Worm (Caenorhabditis elegans) whole organism, L4 larva: Measurements from ENCODE around the gene str-85.
A peak's percentile ranks its signal among the peaks of the same experiment; 100 is the strongest.

ENCODE experiments used
- F26F4.8 ChIP-seq: fragments of 200-800 bp; sonication (Bioruptor generic); conservative IDR thresholded peaks from 2 replicates; pipeline ENCODE4 v1.3.6; 2022; ENCODE audit warnings: missing genetic modification characterization, missing compliant biosample characterization
- F44E2.7 ChIP-seq: fragments of 200-800 bp; sonication (Bioruptor generic); IDR thresholded peaks from 2 replicates; pipeline ENCODE4 v2.1.2; 2022; ENCODE audit warnings: missing genetic modification characterization, missing compliant biosample characterization
- F49E8.2 ChIP-seq: sonication (generic microtip); optimal IDR thresholded peaks from 2 replicates; lab custom pipeline; 2016; ENCODE audit warnings: missing compliant biosample characterization, mild to moderate bottlenecking, missing genetic modification characterization, borderline replicate concordance
- Y105C5A.15 ChIP-seq: fragments of 200-800 bp; sonication (Bioruptor generic); IDR thresholded peaks from 2 replicates; pipeline ENCODE4 v1.3.6; 2022; ENCODE audit warnings: missing genetic modification characterization, missing compliant biosample characterization
- Y48G9A.11 ChIP-seq: fragments of 200-800 bp; sonication (Bioruptor generic); IDR thresholded peaks from 2 replicates; pipeline ENCODE4 v1.3.6; 2022; ENCODE audit warnings: missing genetic modification reagents, missing genetic modification characterization, missing compliant biosample characterization
- Y75B8A.6 ChIP-seq: fragments of 200-800 bp; sonication (Bioruptor generic); IDR thresholded peaks from 2 replicates; pipeline ENCODE4 v1.3.6; 2022; ENCODE audit warnings: missing genetic modification reagents, missing genetic modification characterization, missing compliant biosample characterization
- ZK546.5 ChIP-seq, 2 experiments: sonication (generic microtip); optimal IDR thresholded peaks; 2 replicates each; lab custom pipeline; 2017; ENCODE audit warnings: missing biosample characterization in 2 of 2, missing genetic modification characterization in 2 of 2
- aly-2 ChIP-seq: sonication (generic microtip); optimal IDR thresholded peaks from 2 replicates; lab custom pipeline; 2018; ENCODE audit warnings: missing biosample characterization, missing genetic modification characterization
- ceh-32 ChIP-seq: sonication (generic microtip); optimal IDR thresholded peaks from 2 replicates; lab custom pipeline; 2016; ENCODE audit warnings: mild to moderate bottlenecking, missing genetic modification characterization, missing compliant biosample characterization; ENCODE audit not compliant: poor library complexity
- ceh-44 ChIP-seq: fragments of 200-800 bp; sonication (Bioruptor generic); IDR thresholded peaks from 2 replicates; pipeline ENCODE4 v1.3.6; 2022; ENCODE audit warnings: missing genetic modification reagents, missing genetic modification characterization, missing compliant biosample characterization
- ceh-62 ChIP-seq: sonication (generic microtip); optimal IDR thresholded peaks from 2 replicates; lab custom pipeline; 2017; ENCODE audit warnings: missing biosample characterization, missing genetic modification characterization
- ces-1 ChIP-seq: fragments of 150-350 bp; sonication (generic microtip); optimal IDR thresholded peaks from 4 replicates; lab custom pipeline; 2014; ENCODE audit warnings: missing biosample characterization, missing genetic modification reagents, missing genetic modification characterization
- ctbp-1 ChIP-seq: fragments of 200-800 bp; sonication (Bioruptor generic); IDR thresholded peaks from 2 replicates; pipeline ENCODE4 v1.3.6; 2022; ENCODE audit warnings: missing genetic modification reagents, missing genetic modification characterization, missing compliant biosample characterization
- daf-16 ChIP-seq, 3 experiments: sonication (generic microtip); optimal IDR thresholded peaks; 2 replicates each; lab custom pipeline; 2016 to 2017; ENCODE audit warnings: missing genetic modification characterization in 3 of 3, missing genetic modification reagents in 3 of 3, mild to moderate bottlenecking in 2 of 3, missing compliant biosample characterization in 2 of 3, missing biosample characterization in 1 of 3, moderate library complexity in 1 of 3
- daf-19 ChIP-seq: fragments of 200-800 bp; sonication (Bioruptor generic); conservative IDR thresholded peaks from 2 replicates; pipeline ENCODE4 v1.3.6; 2022; ENCODE audit warnings: missing genetic modification characterization, missing compliant biosample characterization
- dmd-6 ChIP-seq: fragments of 200-800 bp; sonication (Bioruptor generic); IDR thresholded peaks from 2 replicates; pipeline ENCODE4 v1.3.6; 2022; ENCODE audit warnings: missing genetic modification reagents, missing genetic modification characterization, missing compliant biosample characterization
- dpl-1 ChIP-seq: fragments of 150-350 bp; optimal IDR thresholded peaks from 2 replicates; lab custom pipeline; 2014; ENCODE audit warnings: missing biosample characterization, missing genetic modification reagents, missing genetic modification characterization
- duxl-1 ChIP-seq: sonication (generic microtip); optimal IDR thresholded peaks from 2 replicates; lab custom pipeline; 2016; ENCODE audit warnings: mild to moderate bottlenecking, missing genetic modification characterization, moderate library complexity, missing compliant biosample characterization; ENCODE audit not compliant: poor library complexity
- dve-1 ChIP-seq: sonication (generic microtip); optimal IDR thresholded peaks from 2 replicates; lab custom pipeline; 2017; ENCODE audit warnings: antibody characterized with exemption, mild to moderate bottlenecking, missing genetic modification characterization, missing compliant biosample characterization; ENCODE audit not compliant: insufficient read depth
- egl-43 ChIP-seq: fragments of 200-800 bp; sonication (Bioruptor generic); IDR thresholded peaks from 2 replicates; pipeline ENCODE4 v1.3.6; 2022; ENCODE audit warnings: missing genetic modification reagents, missing genetic modification characterization, missing compliant biosample characterization
- fos-1 ChIP-seq: fragments of 150-350 bp; optimal IDR thresholded peaks from 2 replicates; lab custom pipeline; 2014; ENCODE audit warnings: missing biosample characterization, missing genetic modification characterization
- hlh-11 ChIP-seq: fragments of 200-800 bp; sonication (Bioruptor generic); optimal IDR thresholded peaks from 2 replicates; lab custom pipeline; 2018; ENCODE audit warnings: mild to moderate bottlenecking, missing genetic modification characterization, missing compliant biosample characterization
- jun-1 ChIP-seq: fragments of 150-350 bp; optimal IDR thresholded peaks from 2 replicates; lab custom pipeline; 2014; ENCODE audit warnings: missing biosample characterization, missing genetic modification reagents, missing genetic modification characterization
- lin-15B ChIP-seq: fragments of 150-350 bp; sonication (generic microtip); optimal IDR thresholded peaks from 3 replicates; lab custom pipeline; 2014; ENCODE audit warnings: missing biosample characterization, missing genetic modification characterization
- lin-29 ChIP-seq: fragments of 200-800 bp; sonication (Bioruptor generic); IDR thresholded peaks from 2 replicates; pipeline ENCODE4 v1.3.6; 2022; ENCODE audit warnings: missing genetic modification reagents, missing genetic modification characterization, missing compliant biosample characterization
- lin-38 ChIP-seq: fragments of 200-800 bp; sonication (Bioruptor generic); IDR thresholded peaks from 2 replicates; pipeline ENCODE4 v1.3.6; 2022; ENCODE audit warnings: missing genetic modification reagents, missing genetic modification characterization, missing compliant biosample characterization
- madf-5 ChIP-seq, 2 experiments: fragments of 200-800 bp; sonication (Bioruptor generic); IDR thresholded peaks; 2 replicates each; pipeline ENCODE4 v1.3.6; 2022; ENCODE audit warnings: missing compliant biosample characterization in 2 of 2, missing genetic modification characterization in 2 of 2
- madf-9 ChIP-seq: fragments of 200-800 bp; sonication (Bioruptor generic); conservative IDR thresholded peaks from 2 replicates; pipeline ENCODE4 v1.3.6; 2022; ENCODE audit warnings: missing genetic modification reagents, missing genetic modification characterization, missing compliant biosample characterization
- mdl-1 ChIP-seq, 2 experiments: fragments of 150-350 bp in 1 of 2; sonication (generic microtip) in 1 of 2; optimal IDR thresholded peaks; 2 replicates each; lab custom pipeline; 2014 to 2017; ENCODE audit warnings: missing biosample characterization in 2 of 2, missing genetic modification characterization in 2 of 2
- mep-1 ChIP-seq: fragments of 150-350 bp; sonication (generic microtip); optimal IDR thresholded peaks from 3 replicates; lab custom pipeline; 2014; ENCODE audit warnings: missing biosample characterization, missing genetic modification characterization
- mes-2 ChIP-seq: sonication (generic microtip); optimal IDR thresholded peaks from 2 replicates; lab custom pipeline; 2016; ENCODE audit warnings: missing genotype, mild to moderate bottlenecking, missing genetic modification characterization, missing compliant biosample characterization; ENCODE audit not compliant: poor library complexity, severe bottlenecking
- nhr-102 ChIP-seq: sonication (generic microtip); optimal IDR thresholded peaks from 2 replicates; lab custom pipeline; 2016; ENCODE audit warnings: mild to moderate bottlenecking, missing genetic modification characterization, moderate library complexity, missing compliant biosample characterization
- nhr-25 ChIP-seq: sonication (generic microtip); optimal IDR thresholded peaks from 2 replicates; lab custom pipeline; 2017; ENCODE audit warnings: missing genetic modification characterization, mild to moderate bottlenecking, missing compliant biosample characterization, antibody characterized with exemption, moderate library complexity, borderline replicate concordance; ENCODE audit not compliant: insufficient read depth
- nhr-28 ChIP-seq: fragments of 150-350 bp; optimal IDR thresholded peaks from 2 replicates; lab custom pipeline; 2014; ENCODE audit warnings: missing biosample characterization, missing genetic modification characterization
- nhr-42 ChIP-seq: fragments of 200-800 bp; sonication (Bioruptor generic); IDR thresholded peaks from 2 replicates; pipeline ENCODE4 v1.3.6; 2022; ENCODE audit warnings: missing genetic modification characterization, missing compliant biosample characterization
- nhr-77 ChIP-seq: fragments of 150-350 bp; optimal IDR thresholded peaks from 2 replicates; lab custom pipeline; 2014; ENCODE audit warnings: missing biosample characterization, missing genetic modification characterization
- php-3 ChIP-seq: fragments of 200-800 bp; sonication (Bioruptor generic); IDR thresholded peaks from 2 replicates; pipeline ENCODE4 v1.3.6; 2022; ENCODE audit warnings: missing genetic modification reagents, missing genetic modification characterization, missing compliant biosample characterization
- pqm-1 ChIP-seq: sonication (generic microtip); optimal IDR thresholded peaks from 2 replicates; lab custom pipeline; 2017; ENCODE audit warnings: missing biosample characterization, missing genetic modification characterization
- rbr-2 ChIP-seq: sonication (generic microtip); optimal IDR thresholded peaks from 2 replicates; lab custom pipeline; 2016; ENCODE audit warnings: missing genotype, missing genetic modification characterization, missing compliant biosample characterization
- snpc-4 ChIP-seq: fragments of 150-350 bp; optimal IDR thresholded peaks from 2 replicates; lab custom pipeline; 2014; ENCODE audit warnings: missing biosample characterization, missing genetic modification characterization
- spr-1 ChIP-seq: sonication (generic microtip); optimal IDR thresholded peaks from 2 replicates; lab custom pipeline; 2016; ENCODE audit warnings: mild to moderate bottlenecking, missing genetic modification characterization, missing compliant biosample characterization
- spr-3 ChIP-seq: fragments of 200-800 bp; sonication (Bioruptor generic); optimal IDR thresholded peaks from 2 replicates; lab custom pipeline; 2018; ENCODE audit warnings: mild to moderate bottlenecking, missing genetic modification characterization, missing compliant biosample characterization
- tra-1 ChIP-seq: fragments of 200-800 bp; sonication (Bioruptor generic); IDR thresholded peaks from 2 replicates; pipeline ENCODE4 v1.3.6; 2022; ENCODE audit warnings: missing genetic modification reagents, missing genetic modification characterization, missing compliant biosample characterization
- unc-130 ChIP-seq: sonication (generic microtip); optimal IDR thresholded peaks from 2 replicates; lab custom pipeline; 2016; ENCODE audit warnings: missing genetic modification reagents, missing genetic modification characterization, missing compliant biosample characterization
- zag-1 ChIP-seq: fragments of 150-350 bp; optimal IDR thresholded peaks from 2 replicates; lab custom pipeline; 2014; ENCODE audit warnings: missing biosample characterization, missing genetic modification characterization
- zfp-2 ChIP-seq: sonication (generic microtip); optimal IDR thresholded peaks from 2 replicates; lab custom pipeline; 2016; ENCODE audit warnings: mild to moderate bottlenecking, missing genetic modification characterization, missing compliant biosample characterization
- zfp-3 ChIP-seq: fragments of 200-800 bp; sonication (Bioruptor generic); conservative IDR thresholded peaks from 2 replicates; pipeline ENCODE4 v1.3.6; 2022; ENCODE audit warnings: missing genetic modification reagents, missing genetic modification characterization, missing compliant biosample characterization
- zip-11 ChIP-seq: fragments of 200-800 bp; sonication (Bioruptor generic); IDR thresholded peaks from 2 replicates; pipeline ENCODE4 v1.3.6; 2022; ENCODE audit warnings: missing genetic modification characterization, missing compliant biosample characterization
- zip-2 ChIP-seq: fragments of 150-350 bp; optimal IDR thresholded peaks from 2 replicates; lab custom pipeline; 2014; ENCODE audit warnings: missing biosample characterization, missing genetic modification characterization

str-85 gene

ce11 chrV:8977895-8978294, 7.7 kb downstream of the str-85 start:
- TF ChIP-seq daf-16 (GFP tag; optimal IDR thresholded peaks at IDR 0.05; lab: Kevin White, UChicago), result no peak
- peak; percentile 66 for TF ChIP-seq daf-16 (tag; optimal IDR thresholded peaks at IDR 0.05; lab: Kevin White, UChicago)
- no peak for TF ChIP-seq mes-2 (tag; lab: Kevin White, UChicago)
- TF ChIP-seq Y105C5A.15 (GFP tag; lab: Robert Waterston, UW), result no peak
- 0 out of 2 replicates have a peak, but pooled peaks have one; percentile 14 for TF ChIP-seq php-3
- no peak for TF ChIP-seq nhr-28
- TF ChIP-seq nhr-102 (tag; lab: Kevin White, UChicago), result no peak
- peak; percentile 46 for TF ChIP-seq pqm-1 (tag; lab: Kevin White, UChicago)
- no peak for TF ChIP-seq zfp-3 (GFP tag; lab: Robert Waterston, UW)
- no peak for TF ChIP-seq lin-29 (GFP tag; lab: Robert Waterston, UW)
- no peak for TF ChIP-seq fos-1 (tag; lab: Kevin White, UChicago)
- TF ChIP-seq F44E2.7, result no peak
- TF ChIP-seq rbr-2 (tag; lab: Kevin White, UChicago), result no peak
- TF ChIP-seq zag-1, result no peak
- TF ChIP-seq madf-9 (GFP tag; lab: Robert Waterston, UW), result no peak

- TF ChIP-seq ctbp-1 (GFP tag; lab: Robert Waterston, UW), result no peak
- TF ChIP-seq F49E8.2 (tag; lab: Kevin White, UChicago), result no peak
- no peak for TF ChIP-seq zip-2 (tag; lab: Kevin White, UChicago)
- no peak for TF ChIP-seq Y48G9A.11 (GFP tag; lab: Robert Waterston, UW)
- TF ChIP-seq zip-11 (GFP tag; lab: Robert Waterston, UW), result no peak
- TF ChIP-seq dve-1 (tag; lab: Kevin White, UChicago), result peak; percentile 61
- TF ChIP-seq zfp-2 (tag; lab: Kevin White, UChicago), result no peak
- no peak for TF ChIP-seq ceh-44
- TF ChIP-seq ces-1 (GFP tag; lab: Kevin White, UChicago), result no peak
- TF ChIP-seq nhr-25, result no peak
- TF ChIP-seq dmd-6, result peak; percentile 50
- no peak for TF ChIP-seq tra-1 (GFP tag; lab: Robert Waterston, UW)
- TF ChIP-seq nhr-77 (tag; lab: Kevin White, UChicago), result peak; percentile 31
- TF ChIP-seq Y105C5A.15 (GFP tag; lab: Robert Waterston, UW), result no peak
- no peak for TF ChIP-seq F26F4.8 (GFP tag; lab: Robert Waterston, UW)
- peak; percentile 43 for TF ChIP-seq nhr-28
- TF ChIP-seq nhr-42 (GFP tag; lab: Robert Waterston, UW), result no peak
- TF ChIP-seq egl-43 (GFP tag; lab: Robert Waterston, UW), result no peak
- no peak for TF ChIP-seq spr-1
- no peak for TF ChIP-seq jun-1 (tag; lab: Kevin White, UChicago)
- peak; percentile 47 for TF ChIP-seq hlh-11 (tag; lab: Kevin White, UChicago)
- no peak for TF ChIP-seq aly-2
- TF ChIP-seq ZK546.5 (tag; optimal IDR thresholded peaks at IDR 0.05; lab: Kevin White, UChicago), result no peak
- TF ChIP-seq lin-38, result no peak
- TF ChIP-seq nhr-102 (tag; lab: Kevin White, UChicago), result no peak
- no peak for TF ChIP-seq spr-3
- no peak for TF ChIP-seq Y75B8A.6 (GFP tag; lab: Robert Waterston, UW)
- no peak for TF ChIP-seq mdl-1 (tag; optimal IDR thresholded peaks at IDR 0.05; lab: Kevin White, UChicago)
- TF ChIP-seq duxl-1 (tag; lab: Kevin White, UChicago), result no peak
- no peak for TF ChIP-seq dpl-1
- no peak for TF ChIP-seq lin-15B
- TF ChIP-seq daf-19, result no peak
- TF ChIP-seq ceh-62 (tag; lab: Kevin White, UChicago), result no peak
- no peak for TF ChIP-seq madf-5 (GFP tag; IDR thresholded peaks at IDR 0.05; lab: Robert Waterston, UW)
- no peak for TF ChIP-seq ceh-32
- TF ChIP-seq mep-1, result peak; percentile 11
- no peak for TF ChIP-seq unc-130
- TF ChIP-seq pqm-1 (tag; lab: Kevin White, UChicago), result peak; percentile 41
- no peak for TF ChIP-seq snpc-4 (tag; lab: Kevin White, UChicago)
Observed at ce11 chrV:8974889-8975422, 10.7 kb downstream of the str-85 start, which contains the start of gene nhr-143. nhr-143 (minus strand) TSS chrV:8974939.
